Worm (Caenorhabditis elegans) whole organism, midembryonic: ENCODE data around the gene F10C2.5.

Experiments
- T22C8.4 ChIP-seq: fragments of 200-800 bp; sonication (Bioruptor generic); IDR thresholded peaks from 2 replicates; pipeline ENCODE4 v1.3.6; 2022; ENCODE audit warnings: missing genetic modification characterization, missing compliant biosample characterization
- cog-1 ChIP-seq: sonication (generic microtip); optimal IDR thresholded peaks from 2 replicates; lab custom pipeline; 2016; ENCODE audit warnings: missing genetic modification characterization, missing compliant biosample characterization

- no peak for TF ChIP-seq cog-1
- no peak for TF ChIP-seq T22C8.4 (GFP tag; lab: Robert Waterston, UW)
These were observed 23.2 kb downstream of the F10C2.5 start, which contains the start of gene kmo-2 for ce11 chrV:12068437-12068836.
